Fruit fly (Drosophila melanogaster): ENCODE measurements around the gene CG18809.

CG18809 gene

DNA sequence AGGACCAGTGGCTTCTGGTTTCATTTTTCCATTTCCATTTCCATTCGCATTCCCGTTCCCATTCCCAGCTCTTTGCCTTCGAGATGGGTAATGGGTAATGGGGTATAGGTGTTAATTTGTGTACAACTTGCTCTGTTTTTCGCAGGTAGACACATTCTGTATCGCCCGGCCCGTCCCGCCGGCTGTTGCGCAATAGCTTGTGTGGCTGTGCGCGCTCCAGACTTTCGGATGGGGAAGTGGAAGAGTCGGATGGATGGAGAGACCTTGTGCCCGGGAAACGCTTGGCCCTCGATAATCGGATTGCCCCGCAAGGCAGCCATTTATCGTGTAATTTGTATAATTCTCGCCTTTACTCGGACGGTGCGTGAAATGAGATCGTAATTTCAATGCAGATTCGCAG lies 9.6 kb upstream of the CG18809 start:
- TF ChIP-seq vri (GFP tag; optimal IDR thresholded peaks at IDR 0.05) = peak; percentile 75
- TF ChIP-seq Eip78C (GFP tag) = peak; percentile 39
- no peak for TF ChIP-seq fkh (GFP tag; optimal IDR thresholded peaks at IDR 0.05)

DNA sequence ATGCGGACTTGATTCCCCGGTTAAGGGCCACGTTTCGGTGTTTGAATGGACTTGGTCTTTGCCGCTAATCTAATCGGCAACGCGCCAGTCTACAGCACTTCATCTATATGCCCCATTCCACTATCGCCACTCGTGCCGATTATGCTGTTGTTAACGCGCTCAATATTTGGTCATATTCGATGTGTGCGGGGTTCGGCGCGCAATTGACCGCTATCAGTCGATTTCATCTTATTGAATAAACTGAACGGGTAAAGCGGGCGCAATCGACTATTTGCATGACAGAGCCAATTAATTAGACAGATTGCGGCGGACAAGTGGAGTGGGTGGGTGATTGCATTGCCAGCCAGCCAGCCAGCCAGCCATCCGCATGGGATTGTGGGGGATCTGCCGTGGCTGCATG lies 8.2 kb upstream of the CG18809 start:
- TF ChIP-seq CG10631 (GFP tag; optimal IDR thresholded peaks at IDR 0.05) (no peak), fkh (GFP tag; optimal IDR thresholded peaks at IDR 0.05) (no peak), vri (GFP tag; optimal IDR thresholded peaks at IDR 0.05) (peak; percentile 37), fd59A (GFP tag; optimal IDR thresholded peaks at IDR 0.05) (no peak), CG8632 (GFP tag; optimal IDR thresholded peaks at IDR 0.05) (no peak), Blimp-1 (GFP tag; optimal IDR thresholded peaks at IDR 0.05) (no peak)

DNA sequence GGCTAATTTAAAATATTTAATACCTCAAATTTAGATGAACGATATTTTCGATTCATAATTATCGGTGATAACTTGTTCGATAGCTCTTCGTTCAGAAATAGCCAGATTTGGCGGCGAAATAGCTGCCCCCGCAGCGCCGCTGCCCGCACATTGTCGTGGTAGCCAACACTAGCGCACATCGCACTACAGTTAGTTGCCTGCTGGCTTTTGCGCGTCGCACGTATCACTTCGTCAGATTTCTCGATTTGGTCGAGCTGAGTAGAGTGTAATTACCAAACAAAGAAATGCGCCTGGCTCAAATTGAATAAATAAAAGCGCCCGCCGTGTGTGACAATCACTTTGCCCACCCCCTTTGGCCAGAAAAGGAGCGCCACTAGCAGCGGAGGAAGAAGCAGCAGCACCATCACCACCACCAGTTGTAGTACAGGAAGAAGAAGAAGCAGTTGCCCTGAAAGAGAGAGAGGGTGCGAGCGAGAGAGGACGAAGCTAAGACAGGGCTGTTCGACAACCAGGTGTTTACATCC lies 6.6 kb upstream of the CG18809 start, which contains the start of gene Abcd3:
Gene Abcd3, plus strand, starts transcription at position 145 of the 524 bp plus-strand sequence.
- peak; percentile 66 for TF ChIP-seq fkh (GFP tag; optimal IDR thresholded peaks at IDR 0.05)
- peak; percentile 6 for TF ChIP-seq Eip75B (GFP tag; optimal IDR thresholded peaks at IDR 0.05)
- peak; percentile 69 for TF ChIP-seq Sox14 (GFP tag; optimal IDR thresholded peaks at IDR 0.05)
- TF ChIP-seq ss (GFP tag; optimal IDR thresholded peaks at IDR 0.05) = peak; percentile 52 to 59
- TF ChIP-seq Eip78C (GFP tag) = peak; percentile 7
- TF ChIP-seq net (GFP tag; optimal IDR thresholded peaks at IDR 0.05) = peak; percentile 48
- peak; percentile 1 for TF ChIP-seq CG8632 (GFP tag; optimal IDR thresholded peaks at IDR 0.05)
- TF ChIP-seq eg (GFP tag; IDR thresholded peaks at IDR 0.05) = peak; percentile 42; the same call in 2 of the 3 replicates
- TF ChIP-seq dsx (GFP tag; optimal IDR thresholded peaks at IDR 0.05; ENCODE audit: poor library complexity, severe bottlenecking) = peak; percentile 90
- TF ChIP-seq CG6276 (GFP tag; optimal IDR thresholded peaks at IDR 0.05) = no peak
- no peak for TF ChIP-seq CG16779 (tag; optimal IDR thresholded peaks at IDR 0.05)
- no peak for TF ChIP-seq topi (GFP tag; optimal IDR thresholded peaks at IDR 0.05)
- peak; percentile 1 for TF ChIP-seq cyc (GFP tag; optimal IDR thresholded peaks at IDR 0.05)
- TF ChIP-seq CG3919 (GFP tag; optimal IDR thresholded peaks at IDR 0.05) = peak; percentile 30
- TF ChIP-seq CG3032 (tag; optimal IDR thresholded peaks at IDR 0.05) = peak; percentile 0
- TF ChIP-seq Sox102F (GFP tag; optimal IDR thresholded peaks at IDR 0.05) = no peak
- TF ChIP-seq CG10669 (GFP tag; optimal IDR thresholded peaks at IDR 0.05) = no peak
- TF ChIP-seq Hr4 (GFP tag; optimal IDR thresholded peaks at IDR 0.05) = no peak
- no peak for TF ChIP-seq Hr39 (GFP tag; optimal IDR thresholded peaks at IDR 0.05)
- peak; percentile 61 for TF ChIP-seq CG6854 (GFP tag; optimal IDR thresholded peaks at IDR 0.05)
- peak; percentile 42 for TF ChIP-seq esn (GFP tag; optimal IDR thresholded peaks at IDR 0.05)
- TF ChIP-seq CG6808 (GFP tag; optimal IDR thresholded peaks at IDR 0.05) = peak; percentile 3
- no peak for TF ChIP-seq CG1621 (tag; optimal IDR thresholded peaks at IDR 0.05)
- peak; percentile 20; the same call in 1 of the 3 replicates for TF ChIP-seq CG6163 (GFP tag; IDR thresholded peaks at IDR 0.05)
- peak; percentile 65 for TF ChIP-seq svp (GFP tag)
- TF ChIP-seq achi (GFP tag; optimal IDR thresholded peaks at IDR 0.05) = peak; percentile 9
- TF ChIP-seq CG8119 (GFP tag; IDR thresholded peaks at IDR 0.05) = peak; percentile 54; the same call in 1 of the 3 replicates
- no peak for TF ChIP-seq Ets21C (GFP tag; optimal IDR thresholded peaks at IDR 0.05)
- TF ChIP-seq CG9139 (GFP tag; optimal IDR thresholded peaks at IDR 0.05) = peak; percentile 16

DNA sequence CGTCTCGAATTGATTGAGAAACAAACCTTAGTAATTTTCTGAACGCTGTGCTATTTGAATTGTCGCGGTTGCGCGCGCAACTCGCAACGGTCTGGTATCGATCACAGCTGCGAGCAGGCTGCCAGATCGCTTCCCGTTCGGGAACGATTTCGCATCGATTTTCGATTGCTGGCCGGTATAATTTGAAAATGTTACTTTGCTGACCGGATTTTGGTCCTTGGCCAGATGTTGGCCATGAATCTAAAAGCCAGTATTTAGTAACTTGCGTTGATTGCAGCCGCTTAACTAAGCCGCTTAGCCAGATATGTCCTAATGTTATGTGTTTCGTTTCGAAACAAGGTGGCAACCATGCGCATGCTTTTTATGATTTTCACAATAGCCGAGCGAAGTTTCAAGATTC lies 4.4 kb upstream of the CG18809 start:
- TF ChIP-seq Smox (GFP tag; optimal IDR thresholded peaks at IDR 0.05) = no peak
- no peak for TF ChIP-seq CG8632 (GFP tag; optimal IDR thresholded peaks at IDR 0.05)
- no peak for TF ChIP-seq CG32006 (GFP tag; optimal IDR thresholded peaks at IDR 0.05)
- TF ChIP-seq CG11762 (GFP tag; optimal IDR thresholded peaks at IDR 0.05; ENCODE audit: insufficient read depth) = no peak
- no peak for TF ChIP-seq Eip93F (GFP tag; optimal IDR thresholded peaks at IDR 0.05)
- no peak for TF ChIP-seq CG6808 (GFP tag; optimal IDR thresholded peaks at IDR 0.05)
- no peak for TF ChIP-seq Sox15 (GFP tag; optimal IDR thresholded peaks at IDR 0.05)
- no peak for TF ChIP-seq CG8319 (GFP tag; optimal IDR thresholded peaks at IDR 0.05)
- TF ChIP-seq CG11294 (GFP tag; IDR thresholded peaks at IDR 0.05) = no peak
- no peak for TF ChIP-seq fd59A (GFP tag; optimal IDR thresholded peaks at IDR 0.05)
- TF ChIP-seq esn (GFP tag; optimal IDR thresholded peaks at IDR 0.05) = peak; percentile 2
- TF ChIP-seq CG16779 (tag; optimal IDR thresholded peaks at IDR 0.05) = no peak
- peak; percentile 7 for TF ChIP-seq Eip78C (GFP tag)
- TF ChIP-seq achi (GFP tag; optimal IDR thresholded peaks at IDR 0.05) = peak; percentile 8
- TF ChIP-seq Ets96B (tag; optimal IDR thresholded peaks at IDR 0.05) = no peak
- no peak for TF ChIP-seq fd85E (GFP tag; optimal IDR thresholded peaks at IDR 0.05)
- no peak for TF ChIP-seq spab (GFP tag; optimal IDR thresholded peaks at IDR 0.05)
- TF ChIP-seq CG4318 (GFP tag; optimal IDR thresholded peaks at IDR 0.05) = no peak
- TF ChIP-seq CG6792 (GFP tag; optimal IDR thresholded peaks at IDR 0.05) = no peak
- no peak for TF ChIP-seq eg (GFP tag; IDR thresholded peaks at IDR 0.05)
- no peak for TF ChIP-seq Hr38 (GFP tag; optimal IDR thresholded peaks at IDR 0.05)

All from whole organism, prepupa.